Fruit fly (Drosophila melanogaster) whole organism, embryonic: Measurements from ENCODE around the gene Ir94f.

Experiments used
- CG13775 ChIP-seq: fragments of 200-800 bp; sonication (Bioruptor generic); optimal IDR thresholded peaks from 3 replicates; lab custom pipeline; 2017; ENCODE audit warnings: missing biosample characterization, mild to moderate bottlenecking, missing genetic modification characterization
- CG15696 ChIP-seq: fragments of 200-800 bp; sonication (Bioruptor generic); optimal IDR thresholded peaks from 2 replicates; lab custom pipeline; 2019; ENCODE audit warnings: missing biosample characterization, mild to moderate bottlenecking, missing genetic modification characterization, moderate library complexity
- CG6175 ChIP-seq: fragments of 200-800 bp; sonication (Bioruptor generic); IDR thresholded peaks from 3 replicates; pipeline ENCODE4 v1.3.6; 2022; ENCODE audit warnings: missing biosample characterization, missing genetic modification characterization
- kah ChIP-seq: fragments of 200-800 bp; sonication (Bioruptor generic); optimal IDR thresholded peaks from 2 replicates; lab custom pipeline; 2018; ENCODE audit warnings: missing biosample characterization, mild to moderate bottlenecking, missing genetic modification characterization
- ken ChIP-seq: fragments of 200-800 bp; sonication (Bioruptor generic); IDR thresholded peaks from 3 replicates; pipeline ENCODE4 v1.3.6; 2022; ENCODE audit warnings: missing biosample characterization, missing genetic modification characterization

DNA sequence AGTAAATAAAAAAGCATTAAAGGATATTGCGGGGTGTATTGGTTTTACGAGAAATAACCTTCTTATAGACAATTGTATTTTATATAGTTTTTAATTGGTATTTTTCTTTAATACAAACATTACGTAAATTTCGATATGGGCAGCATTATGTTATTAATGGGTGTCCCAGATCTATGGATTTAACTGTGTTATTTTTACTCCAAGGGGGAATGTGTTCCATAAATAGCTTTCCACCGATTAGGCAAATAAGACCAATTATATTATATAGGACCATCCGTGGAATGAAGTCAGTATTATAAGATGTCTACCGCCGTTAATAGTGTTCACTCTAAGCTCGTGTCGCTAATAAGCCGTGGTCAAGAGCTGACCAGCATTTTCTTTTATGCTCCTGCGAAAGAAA lies 1.9 kb downstream of the Ir94f start, which contains the start of gene Ir94g:
- no peak for TF ChIP-seq CG6175 (GFP tag; lab: Robert Waterston, UW)
- TF ChIP-seq CG15696: no peak
- TF ChIP-seq ken: no peak
- no peak for TF ChIP-seq CG13775 (GFP tag; lab: Kevin White, UChicago)
- no peak for TF ChIP-seq kah (GFP tag; lab: Kevin White, UChicago)
